Worm (Caenorhabditis elegans): Measurements from ENCODE around the gene pho-1.

Gene pho-1

DNA sequence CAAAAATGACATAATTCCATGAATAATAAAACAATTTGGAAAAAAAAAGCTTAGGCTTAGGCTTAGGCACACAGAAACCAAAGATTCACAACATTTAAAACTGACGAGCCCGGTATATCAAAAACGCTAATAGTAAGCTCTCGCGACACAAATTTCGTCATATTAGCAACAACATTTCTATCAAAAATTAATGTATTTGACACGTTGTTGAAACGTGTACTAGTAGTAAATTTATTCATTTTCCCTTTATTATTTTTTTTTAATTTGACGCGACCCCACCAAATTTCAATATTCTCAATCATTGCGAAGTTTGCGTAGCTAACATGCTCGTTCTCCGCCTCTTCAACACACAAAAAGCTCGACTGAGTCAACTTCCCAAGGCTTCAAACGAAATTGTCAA lies 23.7 kb downstream of the pho-1 start, which contains the start of gene C34F11.2:
Gene C34F11.2 (plus strand): TSS at position 301 of the 400 bp plus-strand sequence.
- no peak for TF ChIP-seq fkh-2 (tag; optimal IDR thresholded peaks at IDR 0.05)
- TF ChIP-seq skn-1 (tag; optimal IDR thresholded peaks at IDR 0.05), result no peak
- TF ChIP-seq ceh-16 (tag; optimal IDR thresholded peaks at IDR 0.05), result no peak
- TF ChIP-seq aly-2 (tag; optimal IDR thresholded peaks at IDR 0.05), result no peak
- no peak for TF ChIP-seq nhr-43 (tag; optimal IDR thresholded peaks at IDR 0.05; ENCODE audit: poor library complexity, severe bottlenecking)
- TF ChIP-seq ceh-82 (tag; optimal IDR thresholded peaks at IDR 0.05), result no peak
- TF ChIP-seq elt-2 (tag; optimal IDR thresholded peaks at IDR 0.05), result no peak
- no peak for TF ChIP-seq elt-3 (tag; optimal IDR thresholded peaks at IDR 0.05)

DNA sequence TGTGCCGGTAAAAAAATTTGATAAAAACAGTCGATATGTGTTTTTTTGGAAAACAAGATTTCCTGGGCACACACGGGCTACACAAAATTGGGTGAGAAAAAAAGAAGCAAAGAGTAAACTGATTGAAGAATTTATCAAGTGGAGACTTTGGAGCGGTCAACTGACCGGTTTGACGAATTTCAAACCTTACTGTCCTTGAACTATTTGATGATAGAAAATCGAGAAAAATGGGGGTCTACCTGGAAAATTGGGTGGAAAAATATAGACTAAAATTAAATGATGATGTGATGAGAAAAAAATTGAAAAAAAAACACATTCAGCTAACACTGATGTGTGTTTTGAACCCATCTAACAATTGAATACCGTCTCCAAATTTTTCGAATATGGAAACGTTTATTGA lies 24.8 kb downstream of the pho-1 start, which contains the start of gene C34F11.8:
Gene C34F11.8 (minus strand): TSS at position 135 of the 400 bp plus-strand sequence.
- TF ChIP-seq ZK546.5 (tag; optimal IDR thresholded peaks at IDR 0.05) (no peak), nhr-23 (tag; optimal IDR thresholded peaks at IDR 0.05) (peak; percentile 29)

DNA sequence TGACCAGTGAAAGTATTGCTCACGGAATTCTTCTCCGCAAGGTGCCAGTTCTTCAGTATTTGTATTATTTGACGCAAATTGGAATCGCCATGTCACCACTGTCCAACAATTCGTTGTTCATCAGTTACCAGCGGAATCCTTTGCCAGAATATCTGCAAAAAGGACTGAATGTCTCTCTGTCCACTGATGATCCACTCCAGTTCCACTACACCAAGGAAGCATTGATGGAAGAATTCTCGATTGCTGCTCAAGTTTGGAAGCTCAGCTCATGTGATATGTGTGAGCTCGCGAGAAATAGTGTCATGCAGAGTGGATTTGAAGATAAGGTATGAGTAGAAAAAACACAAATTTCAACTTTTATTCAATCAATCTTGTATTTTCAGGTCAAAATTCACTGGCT lies 26.5 kb downstream of the pho-1 start:
- TF ChIP-seq fkh-10 (GFP tag; optimal IDR thresholded peaks at IDR 0.05) (no peak), ama-1 (optimal IDR thresholded peaks at IDR 0.05) (peak; percentile 55)

DNA sequence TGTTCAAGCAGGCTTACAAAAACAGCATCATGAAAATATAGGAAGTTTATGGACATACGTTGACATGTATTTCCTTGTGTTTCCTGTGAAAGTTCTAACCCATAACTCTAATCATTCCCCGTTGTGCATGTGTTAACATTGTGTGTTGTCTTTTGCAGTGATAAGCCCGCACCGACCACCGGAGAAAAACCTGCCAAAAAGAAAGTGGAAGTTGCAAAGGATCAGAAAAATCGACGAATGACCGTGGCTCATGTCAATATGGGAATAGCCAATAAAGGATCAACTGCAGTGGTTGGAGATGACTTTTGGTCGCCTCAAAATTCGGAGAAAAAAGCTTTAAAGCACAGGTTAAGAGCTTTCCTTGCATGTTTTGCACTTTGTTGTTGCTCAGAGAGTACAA lies 30.4 kb downstream of the pho-1 start:
- no peak for TF ChIP-seq nhr-237 (tag; optimal IDR thresholded peaks at IDR 0.05)
- peak; percentile 39 for TF ChIP-seq elt-2 (tag; optimal IDR thresholded peaks at IDR 0.05)
- no peak for TF ChIP-seq unc-62 (GFP tag; optimal IDR thresholded peaks at IDR 0.05)
- no peak for TF ChIP-seq unc-39 (tag; optimal IDR thresholded peaks at IDR 0.05)

DNA sequence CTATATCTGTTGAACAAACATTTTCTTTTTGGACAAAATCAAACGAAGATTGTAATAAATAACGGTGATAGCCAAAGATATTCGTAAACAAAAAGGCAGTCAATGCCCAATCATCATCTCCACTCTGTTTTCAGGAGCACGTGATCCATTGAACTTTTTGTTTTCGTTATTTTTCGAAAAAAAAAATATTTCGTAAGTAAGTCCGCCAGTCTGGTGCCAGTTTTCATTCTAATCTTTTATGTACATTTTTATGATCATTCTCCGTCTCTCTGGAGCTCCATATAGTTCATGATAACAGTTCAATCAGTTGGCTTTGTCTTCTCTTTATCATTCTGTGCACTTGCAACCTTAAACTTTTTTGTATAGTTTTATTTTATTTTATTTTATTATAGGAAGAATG lies 32.7 kb downstream of the pho-1 start, which contains the start of gene ampd-1:
Gene ampd-1 (plus strand): TSS at position 393 of the 400 bp plus-strand sequence.
- TF ChIP-seq elt-2 (tag; optimal IDR thresholded peaks at IDR 0.05) (peak; percentile 95), nfya-1 (tag; optimal IDR thresholded peaks at IDR 0.05; ENCODE audit: insufficient read depth) (peak; percentile 38), eor-1 (tag; optimal IDR thresholded peaks at IDR 0.05) (no peak), pqm-1 (tag; optimal IDR thresholded peaks at IDR 0.05) (peak; percentile 68), lsy-12 (tag; optimal IDR thresholded peaks at IDR 0.05) (no peak), pha-4 (tag; optimal IDR thresholded peaks at IDR 0.05) (peak; percentile 38), skn-1 (tag; optimal IDR thresholded peaks at IDR 0.05) (peak; percentile 8)

DNA sequence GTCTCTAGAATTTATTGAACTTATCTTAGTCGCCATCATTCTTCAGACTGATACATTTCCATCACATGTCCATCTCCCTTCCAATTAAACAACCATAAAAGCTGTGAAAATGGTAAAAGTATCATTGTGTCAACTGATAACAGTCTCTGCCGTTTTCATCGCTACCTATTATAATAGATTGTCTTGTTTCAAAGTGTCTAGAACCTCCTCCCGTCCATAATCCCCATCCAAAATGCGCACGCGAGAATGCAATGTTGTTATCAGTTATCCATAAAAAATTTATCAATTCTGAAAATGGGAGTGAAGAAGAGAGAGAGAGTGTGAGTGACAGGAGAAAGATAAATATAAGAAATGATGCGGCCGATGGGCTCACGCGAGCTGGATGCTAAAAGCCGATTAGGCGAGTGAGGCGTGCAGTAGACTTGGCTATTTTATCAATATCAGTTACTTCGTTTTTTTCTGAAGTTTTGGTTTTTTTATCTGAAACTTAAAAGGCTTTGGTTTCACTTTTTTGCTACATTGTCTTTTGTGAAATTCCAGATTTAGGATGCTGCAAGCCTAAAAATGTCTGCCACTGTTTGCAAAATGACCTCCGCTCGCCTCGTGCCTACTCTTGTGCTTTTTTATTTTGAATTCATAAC lies 33.6 kb downstream of the pho-1 start:
- peak; percentile 75 for TF ChIP-seq jun-1 (tag; optimal IDR thresholded peaks at IDR 0.05)
- TF ChIP-seq nhr-67 (tag; optimal IDR thresholded peaks at IDR 0.05), result no peak
- TF ChIP-seq ama-1 (optimal IDR thresholded peaks at IDR 0.05), result peak; percentile 49
- peak; percentile 33 for TF ChIP-seq pha-4 (tag; optimal IDR thresholded peaks at IDR 0.05)
- TF ChIP-seq nfya-1 (tag; optimal IDR thresholded peaks at IDR 0.05; ENCODE audit: insufficient read depth), result peak; percentile 12
- peak; percentile 98 for TF ChIP-seq pqm-1 (tag; optimal IDR thresholded peaks at IDR 0.05)
- peak; percentile 100 for TF ChIP-seq elt-2 (tag; optimal IDR thresholded peaks at IDR 0.05)
- no peak for TF ChIP-seq nhr-23 (tag; optimal IDR thresholded peaks at IDR 0.05)

DNA sequence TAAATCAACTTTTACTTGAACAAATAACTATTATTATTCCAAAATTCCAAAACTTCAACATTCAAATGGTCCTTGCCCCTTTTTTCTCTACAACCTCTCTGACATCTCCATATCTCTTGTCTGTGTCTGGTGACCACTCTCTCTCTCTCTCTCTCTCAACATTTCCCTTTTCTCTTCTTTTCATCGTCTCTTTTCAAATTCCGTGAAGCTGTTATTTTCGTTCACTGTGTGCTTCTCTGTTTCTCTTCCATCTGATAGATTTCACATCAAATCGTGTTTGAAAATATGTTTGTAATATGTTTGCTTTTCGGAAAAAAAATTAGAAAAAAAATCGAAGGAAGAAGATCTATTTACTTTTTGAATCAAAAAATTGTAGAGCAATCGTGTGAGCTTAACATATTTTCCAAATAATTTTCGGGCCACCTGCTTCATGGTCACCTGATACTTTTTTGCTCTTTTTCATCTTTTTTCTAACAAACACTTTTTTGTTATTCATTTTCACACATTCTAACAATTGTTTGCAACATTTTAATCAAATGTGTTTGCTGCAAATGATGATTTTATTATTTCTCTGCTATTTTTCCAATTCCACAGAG lies 34.6 kb downstream of the pho-1 start:
- TF ChIP-seq fkh-10 (GFP tag; optimal IDR thresholded peaks at IDR 0.05) (no peak), ceh-9 (tag; optimal IDR thresholded peaks at IDR 0.05) (no peak), skn-1 (tag; optimal IDR thresholded peaks at IDR 0.05) (no peak), nhr-67 (tag; optimal IDR thresholded peaks at IDR 0.05) (no peak), ama-1 (optimal IDR thresholded peaks at IDR 0.05) (peak; percentile 30), ceh-16 (tag; optimal IDR thresholded peaks at IDR 0.05) (no peak), elt-2 (tag; optimal IDR thresholded peaks at IDR 0.05) (no peak), sea-2 (GFP tag; optimal IDR thresholded peaks at IDR 0.05) (no peak), nfya-1 (tag; optimal IDR thresholded peaks at IDR 0.05; ENCODE audit: insufficient read depth) (peak; percentile 59), egl-5 (tag; optimal IDR thresholded peaks at IDR 0.05) (peak; percentile 37), nhr-23 (tag; optimal IDR thresholded peaks at IDR 0.05) (peak; percentile 0), elt-1 (tag; optimal IDR thresholded peaks at IDR 0.05) (peak; percentile 9), hmg-11 (tag; optimal IDR thresholded peaks at IDR 0.05) (peak; percentile 3), nhr-28 (tag; optimal IDR thresholded peaks at IDR 0.05) (no peak), nhr-25 (tag; optimal IDR thresholded peaks at IDR 0.05) (no peak), snpc-4 (tag; optimal IDR thresholded peaks at IDR 0.05) (peak; percentile 63), pha-4 (tag; optimal IDR thresholded peaks at IDR 0.05) (peak; percentile 56), R02D3.7 (tag; optimal IDR thresholded peaks at IDR 0.05) (no peak), ztf-4 (tag; optimal IDR thresholded peaks at IDR 0.05) (no peak)

All from whole organism, L3 larva.